Fruit fly (Drosophila melanogaster) whole organism, embryonic: ENCODE results near the gene Dpp10.

Source experiments
- B-H2 ChIP-seq: fragments of 200-800 bp; sonication (Bioruptor generic); optimal IDR thresholded peaks from 2 replicates; lab custom pipeline; 2018; ENCODE audit warnings: missing biosample characterization, mild to moderate bottlenecking, missing genetic modification characterization
- CG10274 ChIP-seq: fragments of 200-800 bp; sonication (Bioruptor generic); optimal IDR thresholded peaks from 3 replicates; lab custom pipeline; 2017; ENCODE audit warnings: missing biosample characterization, mild to moderate bottlenecking, missing genetic modification characterization
- CG10321 ChIP-seq: fragments of 200-800 bp; sonication (Bioruptor generic); IDR thresholded peaks from 2 replicates; pipeline ENCODE4 v1.3.6; 2022; ENCODE audit warnings: missing biosample characterization, missing genetic modification characterization
- CG11695 ChIP-seq: fragments of 200-800 bp; sonication (Bioruptor generic); IDR thresholded peaks from 3 replicates; pipeline ENCODE4 v1.3.6; 2022; ENCODE audit warnings: missing biosample characterization, missing genetic modification characterization
- CG13624 ChIP-seq: fragments of 200-800 bp; sonication (Bioruptor generic); optimal IDR thresholded peaks from 2 replicates; lab custom pipeline; 2016; ENCODE audit warnings: missing biosample characterization, missing genetic modification characterization
- CG13894 ChIP-seq: fragments of 200-800 bp; sonication (Bioruptor generic); optimal IDR thresholded peaks from 3 replicates; lab custom pipeline; 2018; ENCODE audit warnings: missing biosample characterization, mild to moderate bottlenecking, missing genetic modification characterization, moderate library complexity
- CG14710 ChIP-seq: fragments of 200-800 bp; sonication (Bioruptor generic); optimal IDR thresholded peaks from 3 replicates; lab custom pipeline; 2019; ENCODE audit warnings: missing biosample characterization, mild to moderate bottlenecking, missing genetic modification characterization, moderate library complexity
- CG14965 ChIP-seq: fragments of 200-800 bp; sonication (Bioruptor generic); optimal IDR thresholded peaks from 2 replicates; lab custom pipeline; 2016; ENCODE audit warnings: missing biosample characterization, missing genetic modification characterization, borderline replicate concordance
- CG15601 ChIP-seq: fragments of 200-800 bp; sonication (Bioruptor generic); optimal IDR thresholded peaks from 3 replicates; lab custom pipeline; 2019; ENCODE audit warnings: missing biosample characterization, mild to moderate bottlenecking, missing genetic modification characterization, moderate library complexity
- CG15696 ChIP-seq: fragments of 200-800 bp; sonication (Bioruptor generic); optimal IDR thresholded peaks from 2 replicates; lab custom pipeline; 2019; ENCODE audit warnings: missing biosample characterization, mild to moderate bottlenecking, missing genetic modification characterization, moderate library complexity
- CG16813 ChIP-seq: fragments of 200-800 bp; sonication (Bioruptor generic); IDR thresholded peaks from 3 replicates; pipeline ENCODE4 v1.3.6; 2022; ENCODE audit warnings: missing biosample characterization, missing genetic modification characterization; ENCODE audit not compliant: partially characterized antibody
- CG17829 ChIP-seq: fragments of 200-800 bp; optimal IDR thresholded peaks from 2 replicates; lab custom pipeline; 2019; ENCODE audit warnings: missing biosample characterization, mild to moderate bottlenecking, missing genetic modification characterization, moderate library complexity
- CG2199 ChIP-seq: fragments of 200-800 bp; sonication (Bioruptor generic); IDR thresholded peaks from 3 replicates; pipeline ENCODE4 v1.3.6; 2022; ENCODE audit warnings: missing biosample characterization, missing genetic modification characterization
- CG2712 ChIP-seq: fragments of 200-800 bp; optimal IDR thresholded peaks from 3 replicates; lab custom pipeline; 2019; ENCODE audit warnings: missing biosample characterization, mild to moderate bottlenecking, missing genetic modification characterization, moderate library complexity
- CG30403 ChIP-seq: fragments of 200-800 bp; sonication (Bioruptor generic); optimal IDR thresholded peaks from 3 replicates; lab custom pipeline; 2016; ENCODE audit warnings: missing biosample characterization, missing genetic modification characterization
- CG32532 ChIP-seq: fragments of 200-800 bp; sonication (Bioruptor generic); IDR thresholded peaks from 2 replicates; pipeline ENCODE4 v1.3.6; 2022; ENCODE audit warnings: missing biosample characterization, missing genetic modification characterization
- CG42726 ChIP-seq: fragments of 200-800 bp; sonication (Bioruptor generic); IDR thresholded peaks from 2 replicates; pipeline ENCODE4 v1.3.6; 2022; ENCODE audit warnings: missing biosample characterization, missing genetic modification characterization; ENCODE audit not compliant: partially characterized antibody
- CG4820 ChIP-seq: fragments of 200-800 bp; sonication (Bioruptor generic); optimal IDR thresholded peaks from 3 replicates; lab custom pipeline; 2016; ENCODE audit warnings: missing biosample characterization, missing genetic modification characterization
- CG4854 ChIP-seq: fragments of 200-800 bp; sonication (Bioruptor generic); optimal IDR thresholded peaks from 2 replicates; lab custom pipeline; 2016; ENCODE audit warnings: missing biosample characterization, missing genetic modification characterization, inconsistent platforms
- CG6175 ChIP-seq: fragments of 200-800 bp; sonication (Bioruptor generic); IDR thresholded peaks from 3 replicates; pipeline ENCODE4 v1.3.6; 2022; ENCODE audit warnings: missing biosample characterization, missing genetic modification characterization
- CG6854 ChIP-seq: fragments of 200-800 bp; sonication (Bioruptor generic); optimal IDR thresholded peaks from 3 replicates; lab custom pipeline; 2017; ENCODE audit warnings: missing biosample characterization, mild to moderate bottlenecking, missing genetic modification characterization
- CG9437 ChIP-seq: fragments of 200-800 bp; sonication (Bioruptor generic); optimal IDR thresholded peaks from 2 replicates; lab custom pipeline; 2018; ENCODE audit warnings: missing biosample characterization, mild to moderate bottlenecking, missing genetic modification characterization
- CG9817 ChIP-seq: fragments of 200-800 bp; sonication (Bioruptor generic); optimal IDR thresholded peaks from 2 replicates; lab custom pipeline; 2018; ENCODE audit warnings: missing biosample characterization, mild to moderate bottlenecking, missing genetic modification characterization, moderate library complexity
- Deaf1 ChIP-seq: fragments of 200-800 bp; optimal IDR thresholded peaks from 3 replicates; lab custom pipeline; 2019; ENCODE audit warnings: missing biosample characterization, mild to moderate bottlenecking, missing genetic modification characterization, moderate library complexity
- Ets97D ChIP-seq: fragments of 200-800 bp; sonication (Bioruptor generic); optimal IDR thresholded peaks from 3 replicates; lab custom pipeline; 2016; ENCODE audit warnings: missing biosample characterization, missing genetic modification characterization
- Hmr ChIP-seq: fragments of 200-800 bp; sonication (Bioruptor generic); optimal IDR thresholded peaks from 3 replicates; lab custom pipeline; 2017; ENCODE audit warnings: mild to moderate bottlenecking, missing biosample characterization, missing genetic modification reagents, missing genetic modification characterization
- Lhr ChIP-seq: fragments of 200-800 bp; sonication (Bioruptor generic); optimal IDR thresholded peaks from 3 replicates; lab custom pipeline; 2017; ENCODE audit warnings: mild to moderate bottlenecking, missing biosample characterization, missing genetic modification reagents, missing genetic modification characterization
- Med ChIP-seq: fragments of 200-800 bp; sonication (Bioruptor generic); peaks from one replicate; lab custom pipeline; 2016; ENCODE audit warnings: missing biosample characterization, missing genetic modification characterization, mild to moderate bottlenecking, inconsistent platforms, moderate library complexity
- Mrtf ChIP-seq: fragments of 200-800 bp; sonication (Bioruptor generic); IDR thresholded peaks from 3 replicates; pipeline ENCODE4 v1.3.6; 2022; ENCODE audit warnings: missing biosample characterization, missing genetic modification characterization
- Nf-YC ChIP-seq: fragments of 200-800 bp; optimal IDR thresholded peaks from 3 replicates; lab custom pipeline; 2019; ENCODE audit warnings: missing biosample characterization, mild to moderate bottlenecking, missing genetic modification characterization, moderate library complexity
- Pdp1 ChIP-seq, 2 experiments: fragments of 200-800 bp; sonication (Bioruptor generic); optimal IDR thresholded peaks; 3 replicates each; lab custom pipeline; 2016; ENCODE audit warnings: missing biosample characterization in 2 of 2, missing genetic modification characterization in 2 of 2, mild to moderate bottlenecking in 1 of 2, moderate library complexity in 1 of 2
- Vsx1 ChIP-seq: fragments of 200-800 bp; sonication (Bioruptor generic); optimal IDR thresholded peaks from 2 replicates; lab custom pipeline; 2017; ENCODE audit warnings: missing biosample characterization, mild to moderate bottlenecking, missing genetic modification characterization, missing genetic modification reagents
- bcd ChIP-seq: fragments of 200-800 bp; sonication (Bioruptor generic); optimal IDR thresholded peaks from 2 replicates; lab custom pipeline; 2017; ENCODE audit warnings: missing biosample characterization, mild to moderate bottlenecking, missing genetic modification characterization
- cas ChIP-seq: fragments of 200-800 bp; sonication (Bioruptor generic); IDR thresholded peaks from 2 replicates; pipeline ENCODE4 v1.3.6; 2022; ENCODE audit warnings: missing biosample characterization, missing genetic modification characterization
- crol ChIP-seq: fragments of 200-800 bp; sonication (Bioruptor generic); IDR thresholded peaks from 2 replicates; pipeline ENCODE4 v1.3.6; 2022; ENCODE audit warnings: missing biosample characterization, missing genetic modification characterization
- da ChIP-seq: fragments of 200-800 bp; sonication (Bioruptor generic); optimal IDR thresholded peaks from 2 replicates; lab custom pipeline; 2016; ENCODE audit warnings: missing biosample characterization, missing genetic modification characterization
- dpn ChIP-seq, 2 experiments: fragments of 200-800 bp; sonication (Bioruptor generic); optimal IDR thresholded peaks; 3 replicates each; lab custom pipeline; 2016; ENCODE audit warnings: missing biosample characterization in 2 of 2, missing genetic modification characterization in 2 of 2
- exex ChIP-seq: fragments of 200-800 bp; sonication (Bioruptor generic); optimal IDR thresholded peaks from 4 replicates; lab custom pipeline; 2018; ENCODE audit warnings: missing biosample characterization, mild to moderate bottlenecking, missing genetic modification characterization, moderate library complexity
- gem ChIP-seq: fragments of 200-800 bp; sonication (Bioruptor generic); optimal IDR thresholded peaks from 2 replicates; lab custom pipeline; 2019; ENCODE audit warnings: missing biosample characterization, mild to moderate bottlenecking, missing genetic modification characterization, moderate library complexity
- gro ChIP-seq: fragments of 200-800 bp; sonication (Bioruptor generic); optimal IDR thresholded peaks from 2 replicates; lab custom pipeline; 2016; ENCODE audit warnings: missing biosample characterization, missing genetic modification characterization
- kni ChIP-seq: fragments of 200-800 bp; sonication (Bioruptor generic); optimal IDR thresholded peaks from 3 replicates; lab custom pipeline; 2017; ENCODE audit warnings: mild to moderate bottlenecking, missing biosample characterization, missing genetic modification reagents, missing genetic modification characterization
- lola ChIP-seq, 3 experiments: fragments of >200 bp in 2 of 3; fragments of 200-800 bp in 1 of 3; sonication (Bioruptor generic) in 1 of 3; optimal IDR thresholded peaks; 2 replicates each; lab custom pipeline; 2017 to 2019; ENCODE audit warnings: missing biosample characterization in 3 of 3, missing genetic modification characterization in 3 of 3, mild to moderate bottlenecking in 1 of 3, moderate library complexity in 1 of 3
- mam ChIP-seq: fragments of 200-800 bp; sonication (Bioruptor generic); optimal IDR thresholded peaks from 3 replicates; lab custom pipeline; 2016; ENCODE audit warnings: missing biosample characterization, missing genetic modification characterization
- pros ChIP-seq: fragments of 200-800 bp; sonication (Bioruptor generic); optimal IDR thresholded peaks from 3 replicates; lab custom pipeline; 2019; ENCODE audit warnings: missing biosample characterization, mild to moderate bottlenecking, missing genetic modification characterization, moderate library complexity
- tin ChIP-seq: fragments of 200-800 bp; sonication (Bioruptor generic); optimal IDR thresholded peaks from 3 replicates; lab custom pipeline; 2016; ENCODE audit warnings: missing biosample characterization, missing genetic modification characterization
- twi ChIP-seq: fragments of 200-800 bp; optimal IDR thresholded peaks from 2 replicates; lab custom pipeline; 2019; ENCODE audit warnings: missing biosample characterization, mild to moderate bottlenecking, missing genetic modification characterization, moderate library complexity
- zf30C ChIP-seq: fragments of 200-800 bp; sonication (Bioruptor generic); optimal IDR thresholded peaks from 3 replicates; lab custom pipeline; 2018; ENCODE audit warnings: missing biosample characterization, mild to moderate bottlenecking, missing genetic modification characterization
- zfh2 ChIP-seq: fragments of 200-800 bp; sonication (Bioruptor generic); optimal IDR thresholded peaks from 2 replicates; lab custom pipeline; 2016; ENCODE audit warnings: missing biosample characterization, missing genetic modification characterization

Dpp10 gene

DNA sequence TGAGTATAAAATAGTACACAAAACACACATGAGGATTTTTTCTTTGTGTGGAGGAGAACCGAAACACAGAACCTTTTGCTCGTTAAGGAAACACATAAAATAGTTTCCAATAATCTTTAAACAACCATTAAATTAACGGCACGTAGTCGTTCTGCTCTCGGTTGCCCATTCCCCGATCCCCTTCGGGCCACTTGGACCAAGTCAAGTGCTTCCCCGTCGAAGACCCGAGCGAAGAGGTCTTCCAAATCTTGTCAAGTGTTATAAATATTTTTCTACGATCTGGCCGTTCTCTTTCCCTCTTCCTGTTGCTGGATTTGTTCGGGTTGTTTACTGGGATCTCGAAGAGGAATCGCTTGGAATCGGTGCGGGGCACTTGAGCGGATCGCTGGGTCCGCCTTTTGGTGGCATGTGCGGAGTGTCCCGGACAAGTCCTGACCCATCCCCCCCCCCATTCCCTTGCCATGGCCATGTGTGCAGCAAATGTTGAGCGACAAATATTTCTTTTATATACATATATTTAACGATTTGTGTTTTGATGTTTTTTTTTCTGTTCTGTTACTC lies 69.8 kb downstream of the Dpp10 start:
- TF ChIP-seq CG10321 (GFP tag; lab: Robert Waterston, UW) (0 out of 2 replicates have a peak, but pooled peaks have one; percentile 11), Deaf1 (tag; lab: Kevin White, UChicago) (peak; percentile 20), zf30C (GFP tag; lab: Kevin White, UChicago) (peak; percentile 57), kni (peak; percentile 19), Pdp1 (GFP tag; optimal IDR thresholded peaks at IDR 0.05; lab: Kevin White, UChicago) (no peak), crol (peak; percentile 51), twi (tag; lab: Kevin White, UChicago) (peak; percentile 93), tin (peak; percentile 10), zfh2 (GFP tag; lab: Kevin White, UChicago) (no peak), gem (tag; lab: Kevin White, UChicago) (no peak), pros (GFP tag; lab: Kevin White, UChicago) (peak; percentile 75), CG2199 (GFP tag; lab: Robert Waterston, UW) (0 out of 3 replicates have a peak, but pooled peaks have one; percentile 59), CG6854 (no peak)

dm6 chr2L:6526996-6527395 lies 73.9 kb downstream of the Dpp10 start:
- no peak for TF ChIP-seq Vsx1 (GFP tag; lab: Kevin White, UChicago)
- TF ChIP-seq exex (tag; lab: Kevin White, UChicago) = no peak
- TF ChIP-seq CG10274 (GFP tag; lab: Kevin White, UChicago) = no peak
- peak; percentile 82 for TF ChIP-seq CG42726
- peak; percentile 12 for TF ChIP-seq mam (GFP tag; lab: Kevin White, UChicago)
- peak in 1 of 3 experiments; percentile 1 for TF ChIP-seq lola (GFP tag; optimal IDR thresholded peaks at IDR 0.05; lab: Kevin White, UChicago)
- no peak for TF ChIP-seq CG14965 (GFP tag; lab: Kevin White, UChicago)
- peak; percentile 32 for TF ChIP-seq CG4854 (GFP tag; lab: Kevin White, UChicago)
- no peak for TF ChIP-seq CG30403
- TF ChIP-seq B-H2 (GFP tag; lab: Kevin White, UChicago) = peak; percentile 7
- peak; percentile 56; the same call in 2 of the 3 replicates for TF ChIP-seq CG16813 (GFP tag; lab: Robert Waterston, UW)
- TF ChIP-seq da (GFP tag; lab: Kevin White, UChicago) = no peak
- peak; percentile 45 for TF ChIP-seq CG15601 (tag; lab: Kevin White, UChicago)
- TF ChIP-seq CG6175 (GFP tag; lab: Robert Waterston, UW) = no peak
- peak; percentile 8 for TF ChIP-seq Hmr (GFP tag; lab: Kevin White, UChicago)
- peak; percentile 0 for TF ChIP-seq Nf-YC (tag; lab: Kevin White, UChicago)
- TF ChIP-seq CG13894 (tag; lab: Kevin White, UChicago) = peak; percentile 12
- peak; percentile 86 for TF ChIP-seq Med (GFP tag; lab: Kevin White, UChicago)
- TF ChIP-seq CG11695 (GFP tag; lab: Robert Waterston, UW) = no peak
- TF ChIP-seq CG9817 (tag; lab: Kevin White, UChicago) = peak; percentile 22
- TF ChIP-seq Deaf1 (tag; lab: Kevin White, UChicago) = no peak
- TF ChIP-seq Lhr (GFP tag; lab: Kevin White, UChicago) = peak; percentile 71
- TF ChIP-seq dpn (GFP tag; optimal IDR thresholded peaks at IDR 0.05; lab: Kevin White, UChicago) = peak in 1 of 2 experiments; percentile 7
- peak; percentile 30 for TF ChIP-seq bcd (GFP tag; lab: Kevin White, UChicago)
- TF ChIP-seq CG32532 (GFP tag; lab: Robert Waterston, UW) = peak; percentile 39
- peak; percentile 21 for TF ChIP-seq CG13624 (GFP tag; lab: Kevin White, UChicago)
- peak; percentile 31 for TF ChIP-seq CG15696 (tag; lab: Kevin White, UChicago)
- peak; percentile 35 for TF ChIP-seq CG14710 (tag; lab: Kevin White, UChicago)
- no peak for TF ChIP-seq Mrtf
- TF ChIP-seq CG9437 (GFP tag; lab: Kevin White, UChicago) = peak; percentile 49
- TF ChIP-seq Ets97D (GFP tag; lab: Kevin White, UChicago) = peak; percentile 30
- TF ChIP-seq CG2712 (tag; lab: Kevin White, UChicago) = peak; percentile 26
- TF ChIP-seq gro (GFP tag; lab: Kevin White, UChicago) = peak; percentile 47
- TF ChIP-seq CG4820 = peak; percentile 5
- TF ChIP-seq CG17829 (tag; lab: Kevin White, UChicago) = peak; percentile 51
- 0 out of 2 replicates have a peak, but pooled peaks have one; percentile 22 for TF ChIP-seq cas (GFP tag; lab: Robert Waterston, UW)
